Fruit fly (Drosophila melanogaster) whole organism, adult: Measurements from ENCODE around the gene CG17636.

Experiments
- CG12768 ChIP-seq: fragments of 200-800 bp; sonication (Bioruptor generic); optimal IDR thresholded peaks from 2 replicates; lab custom pipeline; 2017; ENCODE audit warnings: missing biosample characterization, missing genetic modification characterization, mild to moderate bottlenecking, moderate library complexity, missing genetic modification reagents
- CG14711 ChIP-seq: fragments of 200-800 bp; sonication (Bioruptor generic); optimal IDR thresholded peaks from 2 replicates; lab custom pipeline; 2018; ENCODE audit warnings: missing biosample characterization, mild to moderate bottlenecking, missing genetic modification characterization, moderate library complexity
- CG1620 ChIP-seq: fragments of 200-800 bp; sonication (Bioruptor generic); optimal IDR thresholded peaks from 2 replicates; lab custom pipeline; 2016; ENCODE audit warnings: missing biosample characterization, missing genetic modification characterization
- CG33017 ChIP-seq: fragments of 200-800 bp; sonication (Bioruptor generic); optimal IDR thresholded peaks from 2 replicates; lab custom pipeline; 2018; ENCODE audit warnings: missing biosample characterization, mild to moderate bottlenecking, missing genetic modification characterization, moderate library complexity
- CG5204 ChIP-seq: fragments of 200-800 bp; sonication (Bioruptor generic); optimal IDR thresholded peaks from 2 replicates; lab custom pipeline; 2016; ENCODE audit warnings: missing biosample characterization, missing genetic modification characterization
- CG7101 ChIP-seq: fragments of 200-800 bp; sonication (Bioruptor generic); optimal IDR thresholded peaks from 2 replicates; lab custom pipeline; 2018; ENCODE audit warnings: missing biosample characterization, mild to moderate bottlenecking, missing genetic modification characterization, moderate library complexity
- Clk ChIP-seq: fragments of 200-800 bp; sonication (Bioruptor generic); optimal IDR thresholded peaks from 2 replicates; lab custom pipeline; 2017; ENCODE audit warnings: missing biosample characterization, missing genetic modification characterization
- bab1 ChIP-seq: fragments of 200-800 bp; sonication (Bioruptor generic); optimal IDR thresholded peaks from 3 replicates; lab custom pipeline; 2019; ENCODE audit warnings: missing biosample characterization, mild to moderate bottlenecking, missing genetic modification characterization, moderate library complexity
- cic ChIP-seq: fragments of 200-800 bp; sonication (Bioruptor generic); optimal IDR thresholded peaks from 2 replicates; lab custom pipeline; 2017; ENCODE audit warnings: missing biosample characterization, mild to moderate bottlenecking, missing genetic modification characterization, moderate library complexity
- cnc ChIP-seq, 2 experiments: fragments of >200 bp; optimal IDR thresholded peaks; 2 replicates each; lab custom pipeline; 2017

DNA sequence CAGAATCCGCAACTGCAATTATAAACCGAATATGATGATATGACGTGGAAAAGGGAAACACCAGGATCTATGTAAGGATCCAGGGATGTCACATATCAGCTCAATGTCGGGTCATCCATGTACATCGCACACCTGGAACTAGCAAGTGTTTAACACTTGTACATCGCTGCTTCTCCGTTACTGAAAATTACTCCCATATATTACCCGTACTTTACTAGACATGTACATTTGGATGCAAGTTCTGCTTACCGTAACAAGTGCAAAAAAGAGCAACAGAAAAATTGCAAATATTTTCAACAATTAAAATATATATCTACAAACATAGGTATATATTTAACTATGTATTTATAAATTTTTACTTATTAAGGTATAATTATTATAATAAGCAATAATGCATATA lies 13.5 kb upstream of the CG17636 start, which contains the start of gene tyn:
- no peak for TF ChIP-seq CG7101 (tag; lab: Kevin White, UChicago)
- TF ChIP-seq CG1620, result no peak
- no peak for TF ChIP-seq cic (GFP tag; lab: Kevin White, UChicago)
- no peak for TF ChIP-seq cnc (optimal IDR thresholded peaks at IDR 0.05; lab: Kevin White, UChicago)
- TF ChIP-seq bab1 (GFP tag; lab: Kevin White, UChicago), result no peak
- TF ChIP-seq Clk (GFP tag; lab: Kevin White, UChicago), result no peak
- no peak for TF ChIP-seq CG12768 (GFP tag; lab: Kevin White, UChicago)
- TF ChIP-seq CG5204, result no peak
- no peak for TF ChIP-seq CG33017 (tag; lab: Kevin White, UChicago)
- TF ChIP-seq CG14711 (tag; lab: Kevin White, UChicago), result no peak
